Worm (Caenorhabditis elegans): Measurements from ENCODE around the gene spp-31.
A peak's percentile ranks its signal among the peaks of the same experiment; 100 is the strongest.

spp-31 gene

ce11 chrIV:1389021-1389420, 17.3 kb upstream of the spp-31 start:
- TF ChIP-seq dao-5 (tag; optimal IDR thresholded peaks at IDR 0.05) (no peak), W03F9.2 (tag; optimal IDR thresholded peaks at IDR 0.05) (no peak), him-1 (tag; optimal IDR thresholded peaks at IDR 0.05) (no peak)

ce11 chrIV:1389599-1389998, 16.8 kb upstream of the spp-31 start:
- no peak for TF ChIP-seq dao-5 (tag; optimal IDR thresholded peaks at IDR 0.05)

- TF ChIP-seq dao-5 (tag; optimal IDR thresholded peaks at IDR 0.05): no peak
- TF ChIP-seq him-1 (tag; optimal IDR thresholded peaks at IDR 0.05): no peak
- no peak for TF ChIP-seq W03F9.2 (tag; optimal IDR thresholded peaks at IDR 0.05)
These were observed 16.3 kb upstream of the spp-31 start for ce11 chrIV:1390102-1390501.

- no peak for TF ChIP-seq him-1 (tag; optimal IDR thresholded peaks at IDR 0.05)
- TF ChIP-seq W03F9.2 (tag; optimal IDR thresholded peaks at IDR 0.05): no peak
- TF ChIP-seq dao-5 (tag; optimal IDR thresholded peaks at IDR 0.05): no peak
These were observed 14.9 kb upstream of the spp-31 start for ce11 chrIV:1391446-1391845.

- TF ChIP-seq him-1 (tag; optimal IDR thresholded peaks at IDR 0.05) (no peak), dao-5 (tag; optimal IDR thresholded peaks at IDR 0.05) (no peak), W03F9.2 (tag; optimal IDR thresholded peaks at IDR 0.05) (no peak)
These were observed 12.3 kb upstream of the spp-31 start for ce11 chrIV:1394077-1394476.

- TF ChIP-seq W03F9.2 (tag; optimal IDR thresholded peaks at IDR 0.05): no peak
- no peak for TF ChIP-seq dao-5 (tag; optimal IDR thresholded peaks at IDR 0.05)
- no peak for TF ChIP-seq him-1 (tag; optimal IDR thresholded peaks at IDR 0.05)
These were observed 8.5 kb upstream of the spp-31 start for ce11 chrIV:1397895-1398294.

ce11 chrIV:1400016-1400415, 6.4 kb upstream of the spp-31 start:
- TF ChIP-seq dao-5 (tag; optimal IDR thresholded peaks at IDR 0.05) (no peak), W03F9.2 (tag; optimal IDR thresholded peaks at IDR 0.05) (no peak), him-1 (tag; optimal IDR thresholded peaks at IDR 0.05) (no peak)

ce11 chrIV:1403960-1404359, 2.4 kb upstream of the spp-31 start:
- TF ChIP-seq him-1 (tag; optimal IDR thresholded peaks at IDR 0.05) (no peak), W03F9.2 (tag; optimal IDR thresholded peaks at IDR 0.05) (no peak), dao-5 (tag; optimal IDR thresholded peaks at IDR 0.05) (no peak)

ce11 chrIV:1405780-1406179, 587 bp upstream of the spp-31 start:
- no peak for TF ChIP-seq W03F9.2 (tag; optimal IDR thresholded peaks at IDR 0.05)
- TF ChIP-seq dao-5 (tag; optimal IDR thresholded peaks at IDR 0.05): no peak
- no peak for TF ChIP-seq him-1 (tag; optimal IDR thresholded peaks at IDR 0.05)

ce11 chrIV:1407049-1407448, 682 bp downstream of the spp-31 start:
- TF ChIP-seq him-1 (tag; optimal IDR thresholded peaks at IDR 0.05) (no peak), W03F9.2 (tag; optimal IDR thresholded peaks at IDR 0.05) (no peak), dao-5 (tag; optimal IDR thresholded peaks at IDR 0.05) (no peak)

ce11 chrIV:1407507-1407906, 1.1 kb downstream of the spp-31 start:
- TF ChIP-seq dao-5 (tag; optimal IDR thresholded peaks at IDR 0.05): no peak
- no peak for TF ChIP-seq him-1 (tag; optimal IDR thresholded peaks at IDR 0.05)
- no peak for TF ChIP-seq W03F9.2 (tag; optimal IDR thresholded peaks at IDR 0.05)

- TF ChIP-seq him-1 (tag; optimal IDR thresholded peaks at IDR 0.05) (no peak), W03F9.2 (tag; optimal IDR thresholded peaks at IDR 0.05) (no peak), dao-5 (tag; optimal IDR thresholded peaks at IDR 0.05) (no peak)
These were observed 1.8 kb downstream of the spp-31 start for ce11 chrIV:1408137-1408536.

- no peak for TF ChIP-seq dao-5 (tag; optimal IDR thresholded peaks at IDR 0.05)
These were observed 2.4 kb downstream of the spp-31 start for ce11 chrIV:1408718-1409117.

- TF ChIP-seq W03F9.2 (tag; optimal IDR thresholded peaks at IDR 0.05): no peak
- TF ChIP-seq dao-5 (tag; optimal IDR thresholded peaks at IDR 0.05): no peak
- TF ChIP-seq him-1 (tag; optimal IDR thresholded peaks at IDR 0.05): no peak
These were observed 3.6 kb downstream of the spp-31 start, which contains the start of gene rpc-11 for ce11 chrIV:1409941-1410340. rpc-11 (minus strand) TSS chrIV:1410041.

- no peak for TF ChIP-seq dao-5 (tag; optimal IDR thresholded peaks at IDR 0.05)
- peak; percentile 10 for TF ChIP-seq him-1 (tag; optimal IDR thresholded peaks at IDR 0.05)
- TF ChIP-seq W03F9.2 (tag; optimal IDR thresholded peaks at IDR 0.05): peak; percentile 36
These were observed 13.6 kb downstream of the spp-31 start, which contains the start of gene Y77E11A.7 for ce11 chrIV:1419795-1420509. Y77E11A.7 (minus strand) TSS chrIV:1419849.

Data from whole organism, L4/young adult.